Worm (Caenorhabditis elegans) whole organism, late embryonic: ENCODE measurements around the gene abu-2.
"Not testable (repeated sequence)": the region's sequence is repeated elsewhere in the genome, so short reads cannot be mapped to it uniquely, and the experiment has no call there.

Experiments
- F13H6.1 ChIP-seq: sonication (generic microtip); optimal IDR thresholded peaks from 2 replicates; lab custom pipeline; 2016; ENCODE audit warnings: missing genetic modification characterization, missing compliant biosample characterization
- K02D7.2 ChIP-seq: sonication (generic microtip); optimal IDR thresholded peaks from 2 replicates; lab custom pipeline; 2017; ENCODE audit warnings: mild to moderate bottlenecking, missing genetic modification characterization, missing compliant biosample characterization
- ceh-19 ChIP-seq: fragments of 200-800 bp; sonication (Bioruptor generic); optimal IDR thresholded peaks from 2 replicates; lab custom pipeline; 2018; ENCODE audit warnings: mild to moderate bottlenecking, missing genetic modification characterization, missing compliant biosample characterization
- ceh-24 ChIP-seq: sonication (generic microtip); optimal IDR thresholded peaks from 2 replicates; lab custom pipeline; 2016; ENCODE audit warnings: mild to moderate bottlenecking, missing genetic modification characterization, missing compliant biosample characterization
- ceh-34 ChIP-seq: sonication (generic microtip); optimal IDR thresholded peaks from 2 replicates; lab custom pipeline; 2016; ENCODE audit warnings: mild to moderate bottlenecking, missing genetic modification characterization, missing compliant biosample characterization
- ceh-45 ChIP-seq: fragments of 200-800 bp; sonication (Bioruptor generic); IDR thresholded peaks from 2 replicates; pipeline ENCODE4 v1.3.6; 2022; ENCODE audit warnings: missing genetic modification reagents, missing genetic modification characterization, missing compliant biosample characterization
- ceh-9 ChIP-seq: sonication (generic microtip); optimal IDR thresholded peaks from 2 replicates; lab custom pipeline; 2016; ENCODE audit warnings: mild to moderate bottlenecking, missing genetic modification characterization, inconsistent platforms, missing compliant biosample characterization
- dmd-4 ChIP-seq: sonication (generic microtip); optimal IDR thresholded peaks from 2 replicates; lab custom pipeline; 2016; ENCODE audit warnings: borderline replicate concordance, missing genetic modification characterization, missing compliant biosample characterization
- dve-1 ChIP-seq: sonication (generic microtip); optimal IDR thresholded peaks from 2 replicates; lab custom pipeline; 2017; ENCODE audit warnings: antibody characterized with exemption, mild to moderate bottlenecking, missing genetic modification characterization, missing compliant biosample characterization
- elt-2 ChIP-seq: sonication (generic microtip); optimal IDR thresholded peaks from 2 replicates; lab custom pipeline; 2016; ENCODE audit warnings: missing genetic modification reagents, missing genetic modification characterization, missing compliant biosample characterization
- fax-1 ChIP-seq: sonication (generic microtip); optimal IDR thresholded peaks from 2 replicates; lab custom pipeline; 2016; ENCODE audit warnings: missing genotype, missing genetic modification characterization, missing compliant biosample characterization
- hlh-15 ChIP-seq: sonication (generic microtip); optimal IDR thresholded peaks from 2 replicates; lab custom pipeline; 2016; ENCODE audit warnings: missing genetic modification characterization, missing compliant biosample characterization
- hlh-6 ChIP-seq: sonication (generic microtip); optimal IDR thresholded peaks from 2 replicates; lab custom pipeline; 2016; ENCODE audit warnings: missing genotype, missing genetic modification characterization, missing compliant biosample characterization
- lin-11 ChIP-seq: fragments of 200-800 bp; sonication (Bioruptor generic); optimal IDR thresholded peaks from 2 replicates; lab custom pipeline; 2018; ENCODE audit warnings: mild to moderate bottlenecking, missing genetic modification characterization, missing compliant biosample characterization
- madf-2 ChIP-seq: sonication (generic microtip); optimal IDR thresholded peaks from 2 replicates; lab custom pipeline; 2017; ENCODE audit warnings: missing genetic modification characterization, missing compliant biosample characterization
- nfya-1 ChIP-seq: sonication (generic microtip); optimal IDR thresholded peaks from 2 replicates; lab custom pipeline; 2017; ENCODE audit warnings: missing genetic modification characterization, mild to moderate bottlenecking, missing compliant biosample characterization, antibody characterized with exemption, moderate library complexity
- odd-2 ChIP-seq: sonication (generic microtip); optimal IDR thresholded peaks from 2 replicates; lab custom pipeline; 2017; ENCODE audit warnings: antibody characterized with exemption, mild to moderate bottlenecking, missing genetic modification characterization, missing compliant biosample characterization
- pag-3 ChIP-seq: sonication (generic microtip); optimal IDR thresholded peaks from 2 replicates; lab custom pipeline; 2016; ENCODE audit warnings: missing compliant biosample characterization, missing genetic modification characterization, borderline replicate concordance
- pha-2 ChIP-seq: sonication (generic microtip); optimal IDR thresholded peaks from 2 replicates; lab custom pipeline; 2017; ENCODE audit warnings: mild to moderate bottlenecking, missing genetic modification characterization, missing compliant biosample characterization
- pros-1 ChIP-seq: fragments of 150-350 bp; optimal IDR thresholded peaks from 2 replicates; lab custom pipeline; 2014; ENCODE audit warnings: missing biosample characterization, missing genetic modification reagents, missing genetic modification characterization
- ref-2 ChIP-seq: sonication (generic microtip); optimal IDR thresholded peaks from 2 replicates; lab custom pipeline; 2016; ENCODE audit warnings: missing genetic modification characterization, missing compliant biosample characterization
- rnt-1 ChIP-seq: sonication (generic microtip); optimal IDR thresholded peaks from 2 replicates; lab custom pipeline; 2016; ENCODE audit warnings: missing genetic modification characterization, missing compliant biosample characterization
- sdc-2 ChIP-seq: sonication (generic microtip); optimal IDR thresholded peaks from 2 replicates; lab custom pipeline; 2016; ENCODE audit warnings: missing genotype, missing genetic modification characterization, missing compliant biosample characterization
- sox-4 ChIP-seq: sonication (generic microtip); optimal IDR thresholded peaks from 2 replicates; lab custom pipeline; 2017; ENCODE audit warnings: mild to moderate bottlenecking, missing genetic modification characterization, inconsistent platforms, missing compliant biosample characterization
- syd-9 ChIP-seq: sonication (generic microtip); optimal IDR thresholded peaks from 2 replicates; lab custom pipeline; 2016; ENCODE audit warnings: mild to moderate bottlenecking, missing genetic modification characterization, moderate library complexity, missing compliant biosample characterization
- ttx-3 ChIP-seq: sonication (generic microtip); optimal IDR thresholded peaks from 2 replicates; lab custom pipeline; 2016; ENCODE audit warnings: missing genetic modification reagents, missing genetic modification characterization, missing compliant biosample characterization
- unc-3 ChIP-seq, 2 experiments: fragments of 200-800 bp in 1 of 2; sonication (Bioruptor generic) in 1 of 2; sonication (generic microtip) in 1 of 2; conservative IDR thresholded peaks in 1 of 2; optimal IDR thresholded peaks in 1 of 2; 2 replicates each; pipeline versions ENCODE4 v1.3.6 to Lab custom; 2016 to 2022; ENCODE audit warnings: missing compliant biosample characterization in 2 of 2, missing genetic modification characterization in 2 of 2, missing genetic modification reagents in 1 of 2
- zip-5 ChIP-seq: sonication (generic microtip); optimal IDR thresholded peaks from 2 replicates; lab custom pipeline; 2016; ENCODE audit warnings: missing genetic modification characterization, missing compliant biosample characterization
- ztf-16 ChIP-seq: sonication (generic microtip); optimal IDR thresholded peaks from 2 replicates; lab custom pipeline; 2017; ENCODE audit warnings: missing genetic modification characterization, missing compliant biosample characterization

Gene abu-2

DNA sequence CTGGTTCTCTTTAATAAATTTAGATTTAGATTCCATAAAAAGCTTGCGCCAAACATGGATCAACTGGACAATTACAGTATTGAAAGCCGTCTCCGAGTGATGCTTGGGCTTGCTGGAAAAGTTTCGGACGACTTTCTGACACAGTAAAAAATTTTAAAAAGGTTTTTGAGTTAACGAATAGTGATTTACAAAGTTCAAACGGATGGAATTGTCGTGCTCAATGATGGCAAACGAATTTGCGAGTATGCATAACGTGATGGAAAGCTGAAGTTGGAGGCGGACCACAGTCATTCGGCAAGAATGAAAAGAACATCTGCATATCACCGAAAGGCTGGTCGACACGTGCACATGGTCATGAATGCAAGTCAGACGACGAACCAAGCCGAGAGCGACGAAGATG lies 6.5 kb downstream of the abu-2 start, which contains the start of gene ZK402.1:
Gene ZK402.1, plus strand, starts transcription at position 301 of the 400 bp plus-strand sequence.
- not testable (repeated sequence) for TF ChIP-seq ceh-9 (tag; lab: Kevin White, UChicago); pag-3 (tag; lab: Kevin White, UChicago); dve-1
- TF ChIP-seq, all 69 proteins: peak for 0; not testable (repeated sequence) for 69

DNA sequence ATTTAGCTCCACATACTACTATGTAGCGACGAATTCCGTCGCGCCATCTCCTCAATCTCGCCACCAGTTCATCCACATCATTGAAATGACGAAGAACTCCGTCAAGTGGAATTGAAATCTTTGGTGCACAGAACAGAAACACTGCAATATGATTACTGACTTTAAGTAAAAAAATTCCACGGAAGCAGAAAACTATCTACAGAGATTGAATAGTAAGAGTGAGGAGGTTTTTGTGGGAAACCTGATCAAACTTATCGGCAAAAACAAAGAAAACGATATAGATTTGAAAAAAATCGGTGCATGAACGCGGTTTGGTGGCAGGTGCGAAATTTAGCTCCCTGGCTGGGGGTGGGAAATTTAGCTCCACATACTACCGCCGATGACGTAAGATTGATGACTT lies 7.0 kb downstream of the abu-2 start, which contains the start of gene ZK402.2:
Gene ZK402.2, plus strand, starts transcription at position 301 of the 400 bp plus-strand sequence.
- not testable (repeated sequence) for TF ChIP-seq ttx-3; fax-1 (tag; lab: Kevin White, UChicago); hlh-15 (tag; lab: Kevin White, UChicago)
- TF ChIP-seq, all 69 proteins: peak for 0; not testable (repeated sequence) for 69

DNA sequence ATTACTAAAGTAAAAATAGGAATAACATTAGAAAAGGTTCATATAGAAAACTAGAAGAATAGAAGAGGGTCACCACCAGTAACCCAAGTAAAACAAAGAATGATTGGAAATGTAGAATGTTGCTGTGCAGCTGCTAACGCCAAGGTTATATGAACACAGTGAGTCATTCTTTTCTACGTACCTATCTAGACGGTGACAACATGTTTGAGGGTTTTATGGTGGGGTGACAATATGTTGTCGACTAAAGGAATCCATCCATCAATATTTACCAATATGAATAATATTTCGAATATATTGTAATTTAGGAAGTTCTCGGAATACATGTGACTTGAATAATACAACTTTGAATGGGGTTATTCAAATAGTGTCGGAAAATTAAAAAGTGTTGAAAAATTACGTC lies 9.2 kb downstream of the abu-2 start, which contains the start of gene ZK402.5:
Gene ZK402.5, minus strand, starts transcription at position 101 of the 400 bp plus-strand sequence.
- TF ChIP-seq F13H6.1 (tag; lab: Kevin White, UChicago): no peak
- TF ChIP-seq ceh-34 (tag; lab: Kevin White, UChicago): no peak

DNA sequence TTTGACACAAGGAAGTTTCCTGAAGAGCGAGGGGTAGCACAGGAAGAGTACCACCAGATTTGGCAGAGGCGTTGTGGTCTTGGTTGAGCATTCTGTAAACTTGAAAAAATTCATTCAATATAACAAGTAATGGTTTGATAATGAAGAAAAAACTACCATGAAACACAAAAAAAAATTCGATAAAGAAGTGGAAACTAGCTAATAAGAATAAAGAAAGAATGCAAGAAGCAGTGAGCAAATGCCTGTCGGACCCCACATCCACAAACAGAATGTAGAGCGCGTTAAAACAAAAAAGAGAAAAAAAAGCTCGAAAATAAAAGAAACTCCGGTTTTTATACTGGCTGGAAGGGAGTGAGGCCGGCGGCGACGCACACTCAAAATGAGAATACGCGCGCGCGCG lies 12.9 kb downstream of the abu-2 start, which contains the start of gene H39E20.1:
Gene H39E20.1, minus strand, starts transcription at position 101 of the 400 bp plus-strand sequence.
- TF ChIP-seq ceh-34 (tag; lab: Kevin White, UChicago): no peak
- TF ChIP-seq ztf-16 (tag; lab: Kevin White, UChicago): no peak
- TF ChIP-seq dmd-4 (tag; lab: Kevin White, UChicago): no peak
- no peak for TF ChIP-seq ceh-45 (GFP tag; lab: Robert Waterston, UW)
- no peak for TF ChIP-seq elt-2 (tag; lab: Kevin White, UChicago)
- no peak for TF ChIP-seq rnt-1 (tag; lab: Kevin White, UChicago)
- no peak for TF ChIP-seq K02D7.2 (tag; lab: Kevin White, UChicago)
- TF ChIP-seq madf-2: no peak
- no peak for TF ChIP-seq ceh-9 (tag; lab: Kevin White, UChicago)
- TF ChIP-seq sdc-2: no peak
- no peak for TF ChIP-seq pha-2 (tag; lab: Kevin White, UChicago)
- TF ChIP-seq zip-5: no peak
- TF ChIP-seq, all 69 proteins: peak for 0

DNA sequence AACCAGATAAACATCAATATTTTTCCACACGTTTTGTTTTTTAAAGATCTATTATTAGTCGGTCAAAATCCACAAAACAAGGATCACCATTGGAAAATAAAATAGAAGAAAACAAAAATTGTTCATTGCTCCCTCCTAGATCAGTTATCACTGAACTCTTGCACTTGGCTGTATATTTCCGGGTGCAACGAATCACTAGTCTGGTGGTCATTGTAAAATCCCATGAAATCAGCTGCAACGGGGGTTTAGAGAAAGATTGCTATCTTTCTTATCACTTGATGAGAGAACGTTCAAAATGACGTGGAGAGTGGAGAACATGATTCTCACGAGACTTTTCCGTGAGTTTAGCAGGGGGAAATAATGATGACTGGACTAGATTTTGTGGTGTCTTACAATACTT lies 14.7 kb downstream of the abu-2 start:
- no peak for TF ChIP-seq ceh-19 (GFP tag; lab: Kevin White, UChicago)
- TF ChIP-seq pros-1 (tag; lab: Kevin White, UChicago): no peak
- TF ChIP-seq ceh-45 (GFP tag; lab: Robert Waterston, UW): no peak
- TF ChIP-seq hlh-15 (tag; lab: Kevin White, UChicago): no peak
- no peak for TF ChIP-seq ref-2
- TF ChIP-seq hlh-6 (tag; lab: Kevin White, UChicago): no peak
- TF ChIP-seq ztf-16 (tag; lab: Kevin White, UChicago): no peak
- no peak for TF ChIP-seq unc-3 (GFP tag; conservative IDR thresholded peaks at IDR 0.05; lab: Robert Waterston, UW)
- no peak for TF ChIP-seq unc-3 (tag; optimal IDR thresholded peaks at IDR 0.05; lab: Kevin White, UChicago)
- TF ChIP-seq zip-5: no peak
- no peak for TF ChIP-seq odd-2 (tag; lab: Kevin White, UChicago)
- no peak for TF ChIP-seq syd-9
- no peak for TF ChIP-seq ceh-24
- no peak for TF ChIP-seq lin-11 (tag; lab: Kevin White, UChicago)
- TF ChIP-seq nfya-1 (tag; lab: Kevin White, UChicago): no peak

DNA sequence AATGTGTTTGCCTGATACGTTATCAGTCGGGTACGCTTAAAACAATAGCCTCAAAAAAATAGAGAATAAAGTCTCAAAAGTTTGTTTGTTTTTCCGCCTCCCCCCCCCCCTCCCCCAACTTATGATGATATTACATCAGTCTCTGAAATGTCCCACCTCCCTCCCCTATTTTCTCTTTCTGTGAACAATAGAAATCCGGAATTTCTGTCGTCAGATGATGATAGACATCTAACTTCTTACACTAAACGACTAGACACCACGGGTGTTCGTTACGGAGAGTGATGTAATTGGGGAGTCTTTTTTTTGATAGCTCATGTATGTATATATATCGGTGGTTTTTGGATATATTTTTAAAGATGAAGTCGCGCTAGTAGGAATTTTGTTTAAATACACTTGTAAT lies 16.0 kb downstream of the abu-2 start:
- TF ChIP-seq elt-2 (tag; lab: Kevin White, UChicago): no peak
- TF ChIP-seq ttx-3: no peak
- no peak for TF ChIP-seq sox-4 (tag; lab: Kevin White, UChicago)
- TF ChIP-seq dmd-4 (tag; lab: Kevin White, UChicago): no peak
